Worm (Caenorhabditis elegans) whole organism, L3 larva: ENCODE measurements around the gene srx-116.

ENCODE experiments used
- R02D3.7 ChIP-seq: fragments of 150-350 bp; optimal IDR thresholded peaks from 2 replicates; lab custom pipeline; 2014; ENCODE audit warnings: missing biosample characterization, missing genetic modification characterization
- ZK546.5 ChIP-seq: sonication (generic microtip); optimal IDR thresholded peaks from 2 replicates; lab custom pipeline; 2017; ENCODE audit warnings: missing biosample characterization, missing genetic modification characterization
- ceh-16 ChIP-seq: sonication (generic microtip); optimal IDR thresholded peaks from 2 replicates; lab custom pipeline; 2017; ENCODE audit warnings: missing biosample characterization, missing genetic modification characterization
- ceh-82 ChIP-seq: fragments of 150-350 bp; optimal IDR thresholded peaks from 2 replicates; lab custom pipeline; 2014; ENCODE audit warnings: missing biosample characterization, missing genetic modification characterization
- daf-12 ChIP-seq: fragments of 150-350 bp; optimal IDR thresholded peaks from 2 replicates; lab custom pipeline; 2014; ENCODE audit warnings: missing biosample characterization, missing genetic modification reagents, missing genetic modification characterization
- egl-5 ChIP-seq: fragments of 150-350 bp; optimal IDR thresholded peaks from 2 replicates; lab custom pipeline; 2017; ENCODE audit warnings: missing biosample characterization, missing genetic modification reagents, missing genetic modification characterization, inconsistent platforms
- elt-2 ChIP-seq: sonication (generic microtip); optimal IDR thresholded peaks from 2 replicates; lab custom pipeline; 2016; ENCODE audit warnings: missing genetic modification reagents, mild to moderate bottlenecking, missing genetic modification characterization, missing compliant biosample characterization
- fkh-10 ChIP-seq: sonication (generic microtip); optimal IDR thresholded peaks from 2 replicates; lab custom pipeline; 2017; ENCODE audit warnings: missing biosample characterization, missing genetic modification reagents, missing genetic modification characterization
- fkh-2 ChIP-seq: fragments of 150-350 bp; optimal IDR thresholded peaks from 2 replicates; lab custom pipeline; 2014; ENCODE audit warnings: missing biosample characterization, missing genetic modification reagents, missing genetic modification characterization
- fos-1 ChIP-seq: fragments of 150-350 bp; optimal IDR thresholded peaks from 2 replicates; lab custom pipeline; 2014; ENCODE audit warnings: missing biosample characterization, missing genetic modification characterization
- hmg-11 ChIP-seq: sonication (generic microtip); optimal IDR thresholded peaks from 2 replicates; lab custom pipeline; 2016; ENCODE audit warnings: missing genetic modification characterization, missing compliant biosample characterization
- jun-1 ChIP-seq: fragments of 150-350 bp; optimal IDR thresholded peaks from 2 replicates; lab custom pipeline; 2014; ENCODE audit warnings: missing biosample characterization, missing genetic modification reagents, missing genetic modification characterization
- lin-39 ChIP-seq: fragments of 150-350 bp; optimal IDR thresholded peaks from 2 replicates; lab custom pipeline; 2018; ENCODE audit warnings: missing biosample characterization, missing genetic modification reagents, missing genetic modification characterization
- lsy-12 ChIP-seq: sonication (generic microtip); optimal IDR thresholded peaks from 2 replicates; lab custom pipeline; 2016; ENCODE audit warnings: mild to moderate bottlenecking, missing genetic modification characterization, missing compliant biosample characterization
- mdl-1 ChIP-seq: fragments of 150-350 bp; optimal IDR thresholded peaks from 2 replicates; lab custom pipeline; 2014; ENCODE audit warnings: missing biosample characterization, missing genetic modification characterization
- mml-1 ChIP-seq: fragments of 150-350 bp; sonication (generic microtip); optimal IDR thresholded peaks from 3 replicates; lab custom pipeline; 2014; ENCODE audit warnings: missing biosample characterization, missing genetic modification characterization
- nfya-1 ChIP-seq: sonication (generic microtip); optimal IDR thresholded peaks from 2 replicates; lab custom pipeline; 2017; ENCODE audit warnings: missing genetic modification characterization, mild to moderate bottlenecking, missing compliant biosample characterization, antibody characterized with exemption, moderate library complexity; ENCODE audit not compliant: insufficient read depth
- nhr-11 ChIP-seq: fragments of 150-350 bp; optimal IDR thresholded peaks from 2 replicates; lab custom pipeline; 2014; ENCODE audit warnings: missing biosample characterization, missing genetic modification characterization
- nhr-12 ChIP-seq: fragments of 150-350 bp; optimal IDR thresholded peaks from 2 replicates; lab custom pipeline; 2014; ENCODE audit warnings: missing biosample characterization, missing genetic modification characterization
- nhr-237 ChIP-seq: fragments of 150-350 bp; optimal IDR thresholded peaks from 2 replicates; lab custom pipeline; 2014; ENCODE audit warnings: missing biosample characterization, missing genetic modification characterization
- nhr-25 ChIP-seq: sonication (generic microtip); optimal IDR thresholded peaks from 2 replicates; lab custom pipeline; 2017; ENCODE audit warnings: missing biosample characterization, missing genetic modification characterization
- nhr-28 ChIP-seq: fragments of 150-350 bp; optimal IDR thresholded peaks from 2 replicates; lab custom pipeline; 2014; ENCODE audit warnings: missing biosample characterization, missing genetic modification characterization
- nhr-43 ChIP-seq: sonication (generic microtip); optimal IDR thresholded peaks from 2 replicates; lab custom pipeline; 2016; ENCODE audit warnings: mild to moderate bottlenecking, missing genetic modification characterization, missing compliant biosample characterization; ENCODE audit not compliant: poor library complexity, severe bottlenecking
- nhr-67 ChIP-seq: fragments of 150-350 bp; optimal IDR thresholded peaks from 2 replicates; lab custom pipeline; 2014; ENCODE audit warnings: missing biosample characterization, missing genetic modification characterization
- nhr-76 ChIP-seq: fragments of 150-350 bp; sonication (generic microtip); optimal IDR thresholded peaks from 5 replicates; lab custom pipeline; 2014; ENCODE audit warnings: missing biosample characterization, missing genetic modification characterization
- nhr-77 ChIP-seq: fragments of 150-350 bp; optimal IDR thresholded peaks from 2 replicates; lab custom pipeline; 2014; ENCODE audit warnings: missing biosample characterization, missing genetic modification characterization
- pqm-1 ChIP-seq: fragments of 150-350 bp; optimal IDR thresholded peaks from 2 replicates; lab custom pipeline; 2017; ENCODE audit warnings: missing biosample characterization, missing genetic modification characterization, inconsistent platforms
- sea-2 ChIP-seq: fragments of 150-350 bp; sonication (generic microtip); optimal IDR thresholded peaks from 4 replicates; lab custom pipeline; 2014; ENCODE audit warnings: missing biosample characterization, missing genetic modification reagents, missing genetic modification characterization
- skn-1 ChIP-seq: fragments of 150-350 bp; optimal IDR thresholded peaks from 2 replicates; lab custom pipeline; 2014; ENCODE audit warnings: missing biosample characterization, missing genetic modification characterization
- tbx-2 ChIP-seq: sonication (generic microtip); optimal IDR thresholded peaks from 2 replicates; lab custom pipeline; 2016; ENCODE audit warnings: mild to moderate bottlenecking, missing genetic modification characterization, missing compliant biosample characterization
- unc-62 ChIP-seq: fragments of 150-350 bp; sonication (generic microtip); optimal IDR thresholded peaks from 4 replicates; lab custom pipeline; 2014; ENCODE audit warnings: missing biosample characterization, missing genetic modification reagents, missing genetic modification characterization
- zag-1 ChIP-seq: fragments of 150-350 bp; optimal IDR thresholded peaks from 2 replicates; lab custom pipeline; 2014; ENCODE audit warnings: missing biosample characterization, missing genetic modification characterization
- ztf-11 ChIP-seq: fragments of 150-350 bp; optimal IDR thresholded peaks from 2 replicates; lab custom pipeline; 2014; ENCODE audit warnings: missing biosample characterization, missing genetic modification characterization

Gene srx-116

DNA sequence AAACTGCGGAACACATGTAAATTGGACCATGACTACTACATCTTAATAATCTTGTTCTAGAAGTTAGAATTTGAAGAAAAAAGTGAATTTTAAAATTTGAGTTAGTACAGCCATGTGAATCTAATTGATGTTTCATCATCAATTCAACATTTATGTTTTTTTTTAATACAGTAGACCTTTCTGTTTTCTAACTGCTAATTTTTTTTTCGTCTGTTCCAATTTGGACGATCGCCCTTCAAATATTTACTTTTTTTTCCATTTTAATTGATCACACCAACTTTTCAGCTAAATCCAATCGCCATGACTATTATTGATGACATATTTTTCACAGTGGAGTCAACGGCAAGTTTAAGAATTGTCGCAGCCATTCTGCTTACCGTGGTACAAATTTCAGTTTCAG is at the start of gene srx-116:
TSS of gene srx-116 (plus strand) at position 301 of the 400 bp plus-strand sequence.
- no peak for TF ChIP-seq fkh-10

DNA sequence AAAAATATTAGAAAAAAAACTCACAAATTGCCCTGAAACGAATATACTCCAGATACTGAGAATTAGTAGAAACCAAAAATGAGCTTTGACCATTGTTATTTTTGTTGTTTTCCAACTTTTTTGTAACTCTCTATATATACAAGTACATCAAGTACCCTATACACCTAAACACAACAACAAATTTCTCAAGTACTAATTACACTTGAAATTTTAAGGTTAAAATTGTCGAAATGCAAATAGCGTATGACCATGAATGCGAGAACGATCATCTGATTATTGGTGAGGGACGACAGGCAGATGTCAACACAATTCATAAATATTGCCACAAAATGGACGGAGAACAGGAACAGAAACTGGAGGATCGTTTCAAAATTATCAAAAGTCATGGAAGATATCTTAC is 46.3 kb upstream of the srx-116 start, which contains the start of gene F56H9.9:
TSS of gene F56H9.9 (minus strand) at position 101 of the 400 bp plus-strand sequence.
- TF ChIP-seq lin-39 (no peak), fkh-2 (tag; lab: Kevin White, UChicago) (no peak), zag-1 (tag; lab: Kevin White, UChicago) (no peak), hmg-11 (tag; lab: Kevin White, UChicago) (no peak), nhr-43 (tag; lab: Kevin White, UChicago) (no peak), R02D3.7 (tag; lab: Kevin White, UChicago) (no peak), ztf-11 (no peak), mdl-1 (no peak), nhr-237 (tag; lab: Kevin White, UChicago) (no peak), nfya-1 (tag; lab: Kevin White, UChicago) (no peak), ceh-16 (no peak)

DNA sequence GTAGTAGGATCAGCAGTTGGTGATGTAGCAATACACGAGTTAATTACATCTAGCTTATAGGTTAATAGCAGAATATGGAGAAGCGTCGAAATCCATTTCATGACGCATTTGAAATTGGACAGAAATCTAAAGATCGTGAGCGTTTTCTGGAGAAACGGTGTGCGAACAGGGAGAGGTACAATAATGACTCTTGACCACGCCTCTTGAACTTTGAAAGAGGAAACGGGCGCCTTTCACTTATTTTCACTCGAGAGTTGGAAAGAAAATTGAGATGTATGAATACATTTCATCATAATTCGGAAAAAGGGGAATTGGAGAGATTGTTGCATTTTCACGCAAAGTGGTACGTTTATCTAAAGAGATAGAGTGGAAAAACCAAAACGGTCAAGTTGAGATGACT is 41.0 kb upstream of the srx-116 start, which contains the start of gene F56H9.6:
TSS of gene F56H9.6 (minus strand) at position 101 of the 400 bp plus-strand sequence.
- TF ChIP-seq mdl-1, result no peak
- TF ChIP-seq nhr-77 (tag; lab: Kevin White, UChicago), result no peak
- no peak for TF ChIP-seq nhr-237 (tag; lab: Kevin White, UChicago)
- no peak for TF ChIP-seq lsy-12 (tag; lab: Kevin White, UChicago)
- no peak for TF ChIP-seq nhr-12
- no peak for TF ChIP-seq unc-62

DNA sequence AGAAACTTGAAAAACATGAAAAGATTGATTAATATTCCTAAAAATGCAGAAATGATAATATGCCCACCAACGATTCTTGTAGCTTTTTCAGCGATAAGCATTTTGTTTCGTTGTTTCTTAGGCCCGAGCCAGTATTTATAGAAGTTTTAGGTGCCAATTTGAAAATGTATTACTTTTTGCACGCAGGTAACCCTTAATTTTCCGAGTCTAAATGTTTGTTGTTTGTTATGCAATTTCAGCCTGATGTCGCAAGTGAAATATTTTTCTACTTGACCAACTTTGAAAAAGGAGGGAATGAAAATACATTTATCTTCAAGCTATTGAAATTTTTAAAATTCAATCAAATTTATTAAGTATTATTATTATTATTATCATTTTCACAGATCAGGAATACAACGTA is 38.7 kb upstream of the srx-116 start, which contains the start of gene srx-113:
TSS of gene srx-113 (minus strand) at position 101 of the 400 bp plus-strand sequence.
- TF ChIP-seq nhr-67 (tag; lab: Kevin White, UChicago) (no peak), daf-12 (tag; lab: Kevin White, UChicago) (no peak), fkh-2 (tag; lab: Kevin White, UChicago) (no peak), pqm-1 (tag; lab: Kevin White, UChicago) (no peak), nhr-11 (tag; lab: Kevin White, UChicago) (no peak), skn-1 (tag; lab: Kevin White, UChicago) (no peak), nhr-28 (tag; lab: Kevin White, UChicago) (no peak), lsy-12 (tag; lab: Kevin White, UChicago) (no peak), nhr-43 (tag; lab: Kevin White, UChicago) (no peak), nhr-25 (tag; lab: Kevin White, UChicago) (no peak), ceh-82 (tag; lab: Kevin White, UChicago) (no peak), mdl-1 (no peak), ZK546.5 (tag; lab: Kevin White, UChicago) (no peak), fkh-10 (no peak), nhr-237 (tag; lab: Kevin White, UChicago) (no peak), fos-1 (tag; lab: Kevin White, UChicago) (no peak)
- TF ChIP-seq, all 47 proteins: peak for 0

DNA sequence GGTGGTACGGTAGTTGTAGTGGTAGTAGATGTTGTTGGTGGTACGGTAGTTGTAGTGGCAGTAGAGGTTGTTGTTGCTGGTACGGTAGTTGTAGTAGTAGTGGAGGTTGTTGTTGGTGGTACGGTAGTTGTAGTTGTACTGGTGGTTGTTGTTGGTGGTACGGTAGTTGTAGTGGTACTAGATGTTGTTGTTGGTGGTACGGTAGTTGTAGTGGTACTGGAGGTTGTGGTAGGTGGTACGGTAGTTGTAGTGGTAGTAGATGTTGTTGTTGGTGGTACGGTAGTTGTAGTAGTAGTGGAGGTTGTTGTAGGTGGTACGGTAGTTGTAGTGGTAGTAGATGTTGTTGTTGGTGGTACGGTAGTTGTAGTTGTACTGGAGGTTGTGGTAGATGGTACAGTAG is 37.7 kb upstream of the srx-116 start:
- no peak for TF ChIP-seq ztf-11
- no peak for TF ChIP-seq elt-2 (tag; lab: Kevin White, UChicago)

DNA sequence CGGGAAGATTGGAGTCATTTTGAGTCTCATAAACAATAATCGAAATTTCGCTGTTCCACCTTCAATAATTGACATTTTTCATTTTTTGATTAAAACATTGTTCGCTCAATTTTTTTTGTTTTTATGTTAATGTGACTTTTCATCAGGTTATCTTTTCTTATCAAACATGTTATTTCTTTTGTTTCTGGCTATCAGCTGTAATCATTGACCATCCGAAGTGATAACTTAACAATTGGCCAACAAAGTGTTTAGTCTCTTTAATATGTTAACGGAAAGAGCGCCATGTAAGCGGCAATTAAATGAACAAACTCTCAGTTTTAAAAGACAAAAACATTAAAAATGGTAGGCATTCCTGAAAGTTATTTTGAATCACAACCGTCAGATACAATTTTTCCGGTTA is 36.7 kb upstream of the srx-116 start:
- peak; percentile 52 for TF ChIP-seq pqm-1 (tag; lab: Kevin White, UChicago)
- no peak for TF ChIP-seq nhr-76 (tag; lab: Kevin White, UChicago)
- peak; percentile 77 for TF ChIP-seq elt-2 (tag; lab: Kevin White, UChicago)

DNA sequence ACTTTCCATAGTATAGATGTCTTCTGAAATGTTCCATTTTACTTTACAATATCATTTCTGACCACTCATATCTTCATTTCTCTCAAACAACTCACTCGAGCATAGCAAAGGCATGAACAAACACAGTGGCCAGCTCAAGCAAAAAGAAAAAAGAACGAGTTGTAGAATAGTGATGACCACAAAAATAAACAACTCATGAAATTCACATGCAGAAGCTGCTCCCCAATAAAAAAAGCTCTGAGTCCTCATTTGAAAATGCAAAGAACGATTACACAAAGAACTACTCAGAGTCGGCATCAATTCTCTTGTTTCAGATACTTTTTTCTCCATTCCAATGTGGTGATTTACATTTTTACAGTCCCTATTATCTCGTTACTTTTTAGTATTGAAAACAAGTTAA is 36.0 kb upstream of the srx-116 start:
- TF ChIP-seq hmg-11 (tag; lab: Kevin White, UChicago) (no peak), pqm-1 (tag; lab: Kevin White, UChicago) (no peak), tbx-2 (tag; lab: Kevin White, UChicago) (no peak), nhr-28 (tag; lab: Kevin White, UChicago) (no peak), egl-5 (tag; lab: Kevin White, UChicago) (peak; percentile 32), nhr-11 (tag; lab: Kevin White, UChicago) (no peak), sea-2 (GFP tag; lab: Kevin White, UChicago) (no peak), mml-1 (tag; lab: Kevin White, UChicago) (peak; percentile 76), R02D3.7 (tag; lab: Kevin White, UChicago) (no peak), lsy-12 (tag; lab: Kevin White, UChicago) (no peak), nhr-12 (no peak), jun-1 (tag; lab: Kevin White, UChicago) (no peak)
